Fruit fly (Drosophila melanogaster) whole organism, embryonic: Measurements from ENCODE around the gene Wdfy2.

Experiments used
- ATbp ChIP-seq: fragments of 200-800 bp; sonication (Bioruptor generic); optimal IDR thresholded peaks from 2 replicates; lab custom pipeline; 2017; ENCODE audit warnings: missing biosample characterization, mild to moderate bottlenecking, missing genetic modification characterization, missing genetic modification reagents
- Asciz ChIP-seq: fragments of 200-800 bp; sonication (Bioruptor generic); optimal IDR thresholded peaks from 2 replicates; lab custom pipeline; 2017; ENCODE audit warnings: missing biosample characterization, mild to moderate bottlenecking, missing genetic modification characterization, missing genetic modification reagents
- B-H1 ChIP-seq: fragments of 200-800 bp; sonication (Bioruptor generic); IDR thresholded peaks from 3 replicates; pipeline ENCODE4 v1.3.6; 2022; ENCODE audit warnings: missing biosample characterization, missing genetic modification characterization
- CG10321 ChIP-seq: fragments of 200-800 bp; sonication (Bioruptor generic); IDR thresholded peaks from 2 replicates; pipeline ENCODE4 v1.3.6; 2022; ENCODE audit warnings: missing biosample characterization, missing genetic modification characterization
- CG11398 ChIP-seq: fragments of 200-800 bp; sonication (Bioruptor generic); optimal IDR thresholded peaks from 2 replicates; lab custom pipeline; 2016; ENCODE audit warnings: missing biosample characterization, missing genetic modification characterization
- CG12391 ChIP-seq: fragments of 200-800 bp; sonication (Bioruptor generic); optimal IDR thresholded peaks from 3 replicates; lab custom pipeline; 2018; ENCODE audit warnings: missing biosample characterization, mild to moderate bottlenecking, missing genetic modification characterization, moderate library complexity
- CG12659 ChIP-seq: fragments of 200-800 bp; sonication (Bioruptor generic); optimal IDR thresholded peaks from 3 replicates; lab custom pipeline; 2017; ENCODE audit warnings: mild to moderate bottlenecking, missing biosample characterization, missing genetic modification reagents, missing genetic modification characterization
- CG1603 ChIP-seq: fragments of 200-800 bp; sonication (Bioruptor generic); optimal IDR thresholded peaks from 2 replicates; lab custom pipeline; 2019; ENCODE audit warnings: missing biosample characterization, mild to moderate bottlenecking, missing genetic modification characterization, moderate library complexity
- CG1647 ChIP-seq: fragments of 200-800 bp; sonication (Bioruptor generic); optimal IDR thresholded peaks from 3 replicates; lab custom pipeline; 2016; ENCODE audit warnings: missing biosample characterization, missing genetic modification characterization
- CG16863 ChIP-seq: fragments of 200-800 bp; sonication (Bioruptor generic); optimal IDR thresholded peaks from 3 replicates; lab custom pipeline; 2016; ENCODE audit warnings: missing biosample characterization, missing genetic modification characterization
- CG34224 ChIP-seq: fragments of 200-800 bp; sonication (Bioruptor generic); IDR thresholded peaks from 3 replicates; pipeline ENCODE4 v1.3.6; 2022; ENCODE audit warnings: missing biosample characterization, missing genetic modification characterization; ENCODE audit not compliant: partially characterized antibody
- CG3726 ChIP-seq: fragments of 200-800 bp; sonication (Bioruptor generic); IDR thresholded peaks from 3 replicates; pipeline ENCODE4, ENCODE4 v1.3.6; 2022; ENCODE audit warnings: missing biosample characterization, missing genetic modification characterization
- CG5245 ChIP-seq: fragments of 200-800 bp; sonication (Bioruptor generic); optimal IDR thresholded peaks from 3 replicates; lab custom pipeline; 2016; ENCODE audit warnings: missing biosample characterization, missing genetic modification characterization
- CG7271 ChIP-seq: fragments of 200-800 bp; sonication (Bioruptor generic); optimal IDR thresholded peaks from 2 replicates; lab custom pipeline; 2018; ENCODE audit warnings: missing biosample characterization, mild to moderate bottlenecking, missing genetic modification characterization, moderate library complexity
- CG8944 ChIP-seq: fragments of 200-800 bp; sonication (Bioruptor generic); optimal IDR thresholded peaks from 3 replicates; lab custom pipeline; 2016; ENCODE audit warnings: missing biosample characterization, missing genetic modification characterization
- CG9215 ChIP-seq: fragments of 200-800 bp; sonication (Bioruptor generic); IDR thresholded peaks from 2 replicates; pipeline ENCODE4 v1.3.6; 2022; ENCODE audit warnings: missing biosample characterization, missing genetic modification characterization
- D ChIP-seq, 2 experiments: fragments of 200-800 bp in 1 of 2; fragments of >200 bp in 1 of 2; sonication (Bioruptor generic) in 1 of 2; optimal IDR thresholded peaks; 2 replicates in 1 of 2; 3 replicates in 1 of 2; lab custom pipeline; 2017; ENCODE audit warnings: mild to moderate bottlenecking in 1 of 2, missing biosample characterization in 1 of 2, missing genetic modification characterization in 1 of 2, missing genetic modification reagents in 1 of 2
- E2f1 ChIP-seq: fragments of 200-800 bp; sonication (Bioruptor generic); IDR thresholded peaks from 2 replicates; pipeline ENCODE4 v1.3.6; 2022; ENCODE audit warnings: missing biosample characterization, missing genetic modification characterization
- HLH3B ChIP-seq: fragments of 200-800 bp; sonication (Bioruptor generic); IDR thresholded peaks from 2 replicates; pipeline ENCODE4 v1.3.6; 2022; ENCODE audit warnings: missing biosample characterization, missing genetic modification characterization
- HLH4C ChIP-seq: fragments of 200-800 bp; sonication (Bioruptor generic); IDR thresholded peaks from 3 replicates; pipeline ENCODE4 v1.3.6; 2022; ENCODE audit warnings: missing biosample characterization, missing genetic modification characterization; ENCODE audit not compliant: partially characterized antibody
- Hand ChIP-seq: fragments of 200-800 bp; sonication (Bioruptor generic); optimal IDR thresholded peaks from 2 replicates; lab custom pipeline; 2017; ENCODE audit warnings: mild to moderate bottlenecking, missing biosample characterization, missing genetic modification reagents, missing genetic modification characterization
- Oli ChIP-seq: fragments of 200-800 bp; sonication (Bioruptor generic); optimal IDR thresholded peaks from 2 replicates; lab custom pipeline; 2018; ENCODE audit warnings: missing biosample characterization, mild to moderate bottlenecking, missing genetic modification characterization, moderate library complexity
- Ravus ChIP-seq: fragments of 200-800 bp; sonication (Bioruptor generic); IDR thresholded peaks from 2 replicates; pipeline ENCODE4 v1.3.6; 2022; ENCODE audit warnings: missing biosample characterization, missing genetic modification characterization
- amos ChIP-seq: fragments of 200-800 bp; sonication (Bioruptor generic); IDR thresholded peaks from 2 replicates; pipeline ENCODE4 v1.3.6; 2022; ENCODE audit warnings: missing biosample characterization, missing genetic modification characterization; ENCODE audit not compliant: partially characterized antibody
- ap ChIP-seq: fragments of 200-800 bp; sonication (Bioruptor generic); IDR thresholded peaks from 2 replicates; pipeline ENCODE4 v1.3.6; 2022; ENCODE audit warnings: missing biosample characterization, missing genetic modification characterization
- btn ChIP-seq: fragments of 200-800 bp; sonication (Bioruptor generic); optimal IDR thresholded peaks from 2 replicates; lab custom pipeline; 2016; ENCODE audit warnings: missing biosample characterization, missing genetic modification characterization
- chm ChIP-seq: fragments of 200-800 bp; sonication (Bioruptor generic); IDR thresholded peaks from 2 replicates; pipeline ENCODE4 v1.3.6; 2022; ENCODE audit warnings: missing biosample characterization, missing genetic modification characterization
- croc ChIP-seq: fragments of 200-800 bp; sonication (Bioruptor generic); conservative IDR thresholded peaks from 3 replicates; pipeline ENCODE4 v1.3.6; 2022; ENCODE audit warnings: missing biosample characterization, missing genetic modification characterization
- crp ChIP-seq, 2 experiments: fragments of 200-800 bp; sonication (Bioruptor generic); optimal IDR thresholded peaks; 2 replicates in 1 of 2; 3 replicates in 1 of 2; lab custom pipeline; 2017; ENCODE audit warnings: missing biosample characterization in 2 of 2, missing genetic modification characterization in 2 of 2, mild to moderate bottlenecking in 1 of 2, moderate library complexity in 1 of 2
- disco-r ChIP-seq: fragments of 200-800 bp; sonication (Bioruptor generic); optimal IDR thresholded peaks from 2 replicates; lab custom pipeline; 2016; ENCODE audit warnings: missing biosample characterization, missing genetic modification characterization
- dpn ChIP-seq, 2 experiments: fragments of 200-800 bp; sonication (Bioruptor generic); optimal IDR thresholded peaks; 3 replicates each; lab custom pipeline; 2016; ENCODE audit warnings: missing biosample characterization in 2 of 2, missing genetic modification characterization in 2 of 2
- fd96Cb ChIP-seq: fragments of 200-800 bp; sonication (Bioruptor generic); optimal IDR thresholded peaks from 2 replicates; lab custom pipeline; 2018; ENCODE audit warnings: missing biosample characterization, mild to moderate bottlenecking, missing genetic modification characterization, moderate library complexity
- hb ChIP-seq: fragments of 200-800 bp; sonication (Bioruptor generic); IDR thresholded peaks from 3 replicates; pipeline ENCODE4 v1.3.6; 2022; ENCODE audit warnings: missing biosample characterization, missing genetic modification characterization; ENCODE audit not compliant: partially characterized antibody
- jumu ChIP-seq: fragments of 200-800 bp; sonication (Bioruptor generic); optimal IDR thresholded peaks from 3 replicates; lab custom pipeline; 2016; ENCODE audit warnings: missing biosample characterization, missing genetic modification characterization
- lbe ChIP-seq: fragments of 200-800 bp; sonication (Bioruptor generic); optimal IDR thresholded peaks from 2 replicates; lab custom pipeline; 2016; ENCODE audit warnings: missing biosample characterization, mild to moderate bottlenecking, missing genetic modification characterization
- lmd ChIP-seq: fragments of 200-800 bp; sonication (Bioruptor generic); IDR thresholded peaks from 2 replicates; pipeline ENCODE4 v1.3.6; 2022; ENCODE audit warnings: missing biosample characterization, missing genetic modification characterization
- mld ChIP-seq: fragments of 200-800 bp; sonication (Bioruptor generic); IDR thresholded peaks from 3 replicates; pipeline ENCODE4 v1.3.6; 2022; ENCODE audit warnings: missing biosample characterization, missing genetic modification characterization; ENCODE audit not compliant: partially characterized antibody
- nom ChIP-seq: fragments of 200-800 bp; sonication (Bioruptor generic); optimal IDR thresholded peaks from 2 replicates; lab custom pipeline; 2017; ENCODE audit warnings: missing biosample characterization, missing genetic modification characterization, mild to moderate bottlenecking, moderate library complexity, missing genetic modification reagents
- p53 ChIP-seq: fragments of 200-800 bp; sonication (Bioruptor generic); optimal IDR thresholded peaks from 2 replicates; lab custom pipeline; 2016; ENCODE audit warnings: missing biosample characterization, missing genetic modification characterization
- peb ChIP-seq: fragments of 200-800 bp; sonication (Bioruptor generic); IDR thresholded peaks from 2 replicates; pipeline ENCODE4 v1.3.6; 2022; ENCODE audit warnings: missing biosample characterization, missing genetic modification characterization
- pho ChIP-seq: fragments of 200-800 bp; sonication (Bioruptor generic); optimal IDR thresholded peaks from 2 replicates; lab custom pipeline; 2016; ENCODE audit warnings: missing biosample characterization, missing genetic modification characterization
- pros ChIP-seq: fragments of 200-800 bp; sonication (Bioruptor generic); optimal IDR thresholded peaks from 3 replicates; lab custom pipeline; 2019; ENCODE audit warnings: missing biosample characterization, mild to moderate bottlenecking, missing genetic modification characterization, moderate library complexity
- ranshi ChIP-seq: fragments of 200-800 bp; sonication (Bioruptor generic); IDR thresholded peaks from 2 replicates; pipeline ENCODE4 v1.3.6; 2022; ENCODE audit warnings: missing biosample characterization, missing genetic modification characterization
- sima ChIP-seq: fragments of 200-800 bp; sonication (Bioruptor generic); optimal IDR thresholded peaks from 2 replicates; lab custom pipeline; 2016; ENCODE audit warnings: missing biosample characterization, missing genetic modification characterization
- slou ChIP-seq: fragments of 200-800 bp; sonication (Bioruptor generic); optimal IDR thresholded peaks from 3 replicates; lab custom pipeline; 2016; ENCODE audit warnings: missing biosample characterization, missing genetic modification characterization
- slp2 ChIP-seq: fragments of 200-800 bp; sonication (Bioruptor generic); optimal IDR thresholded peaks from 2 replicates; lab custom pipeline; 2016; ENCODE audit warnings: missing biosample characterization, missing genetic modification characterization
- sug ChIP-seq: fragments of 200-800 bp; optimal IDR thresholded peaks from 2 replicates; lab custom pipeline; 2019; ENCODE audit warnings: missing biosample characterization, mild to moderate bottlenecking, missing genetic modification characterization, moderate library complexity
- tio ChIP-seq: fragments of 200-800 bp; sonication (Bioruptor generic); optimal IDR thresholded peaks from 2 replicates; lab custom pipeline; 2017; ENCODE audit warnings: missing biosample characterization, missing genetic modification characterization, inconsistent platforms
- zfh2 ChIP-seq: fragments of 200-800 bp; sonication (Bioruptor generic); optimal IDR thresholded peaks from 2 replicates; lab custom pipeline; 2016; ENCODE audit warnings: missing biosample characterization, missing genetic modification characterization

Gene Wdfy2

dm6 chr2L:10381890-10382450 lies 41.1 kb upstream of the Wdfy2 start, which contains the start of gene CG5096 (continued):
- TF ChIP-seq CG7271 (tag; lab: Kevin White, UChicago), result no peak
- peak in 1 of 2 experiments; percentile 37 for TF ChIP-seq crp (GFP tag; optimal IDR thresholded peaks at IDR 0.05; lab: Kevin White, UChicago)
- TF ChIP-seq CG16863, result peak; percentile 71
- TF ChIP-seq CG12659 (GFP tag; lab: Kevin White, UChicago), result peak; percentile 90
- peak; percentile 67 for TF ChIP-seq zfh2
- TF ChIP-seq CG12391, result peak; percentile 91
- TF ChIP-seq hb (GFP tag; lab: Robert Waterston, UW), result no peak
- peak; percentile 48; the same call in 1 of the 3 replicates for TF ChIP-seq CG3726 (GFP tag; lab: Robert Waterston, UW)
- TF ChIP-seq HLH4C (GFP tag; lab: Robert Waterston, UW), result no peak
- TF ChIP-seq ATbp (GFP tag; lab: Kevin White, UChicago), result peak; percentile 82
- peak; percentile 66 for TF ChIP-seq CG5245 (GFP tag; lab: Kevin White, UChicago)
- peak; percentile 15 for TF ChIP-seq sima (GFP tag; lab: Kevin White, UChicago)
- peak; percentile 62 for TF ChIP-seq CG11398 (GFP tag; lab: Kevin White, UChicago)
- TF ChIP-seq CG9215 (GFP tag; lab: Robert Waterston, UW), result no peak; the same call in none of the 2 replicates
- peak; percentile 89 for TF ChIP-seq Hand (GFP tag; lab: Kevin White, UChicago)
- peak; percentile 67 for TF ChIP-seq CG1647
- TF ChIP-seq ap (GFP tag; lab: Robert Waterston, UW), result peak; percentile 84
- peak; percentile 91; the same call in 1 of the 2 replicates for TF ChIP-seq ranshi
- peak; percentile 93; the same call in 1 of the 2 replicates for TF ChIP-seq HLH3B (GFP tag; lab: Robert Waterston, UW)
- TF ChIP-seq CG10321, result peak; percentile 59; the same call in 1 of the 2 replicates
- no peak for TF ChIP-seq CG34224 (GFP tag; lab: Robert Waterston, UW)
- TF ChIP-seq slou (GFP tag; lab: Kevin White, UChicago), result peak; percentile 10
- no peak for TF ChIP-seq p53 (GFP tag; lab: Kevin White, UChicago)
- peak; percentile 88 for TF ChIP-seq E2f1 (GFP tag; lab: Robert Waterston, UW)
- no peak for TF ChIP-seq croc
- peak; percentile 53 for TF ChIP-seq jumu (GFP tag; lab: Kevin White, UChicago)
- peak; percentile 60 for TF ChIP-seq Ravus (GFP tag; lab: Robert Waterston, UW)
- TF ChIP-seq tio (GFP tag; lab: Kevin White, UChicago), result peak; percentile 68
- peak; percentile 80 to 82 for TF ChIP-seq dpn (GFP tag; optimal IDR thresholded peaks at IDR 0.05; lab: Kevin White, UChicago)
- peak; percentile 43 for TF ChIP-seq CG8944 (GFP tag; lab: Kevin White, UChicago)
- TF ChIP-seq B-H1, result peak; percentile 85
- TF ChIP-seq btn (GFP tag; lab: Kevin White, UChicago), result peak; percentile 41
- TF ChIP-seq Oli (tag; lab: Kevin White, UChicago), result peak; percentile 86
- peak; percentile 83 for TF ChIP-seq chm (GFP tag; lab: Robert Waterston, UW)
- TF ChIP-seq peb (GFP tag; lab: Robert Waterston, UW), result peak; percentile 42; the same call in 1 of the 2 replicates
- TF ChIP-seq sug, result peak; percentile 89
- peak; percentile 84 for TF ChIP-seq CG1603
- no peak for TF ChIP-seq nom (GFP tag; lab: Kevin White, UChicago)
- peak; percentile 84 for TF ChIP-seq fd96Cb
- peak; percentile 59 for TF ChIP-seq disco-r (GFP tag; lab: Kevin White, UChicago)
- peak; percentile 47 for TF ChIP-seq slp2
- no peak for TF ChIP-seq pros
- TF ChIP-seq amos, result no peak
- TF ChIP-seq Asciz (GFP tag; lab: Kevin White, UChicago), result peak; percentile 87
- TF ChIP-seq lbe (GFP tag; lab: Kevin White, UChicago), result peak; percentile 62
- TF ChIP-seq D (optimal IDR thresholded peaks at IDR 0.05; lab: Kevin White, UChicago), result no peak
- TF ChIP-seq D (GFP tag; optimal IDR thresholded peaks at IDR 0.05; lab: Kevin White, UChicago), result peak; percentile 64
- no peak for TF ChIP-seq mld (GFP tag; lab: Robert Waterston, UW)
- TF ChIP-seq pho (GFP tag; lab: Kevin White, UChicago), result peak; percentile 84
- peak; percentile 86 for TF ChIP-seq lmd
